Fruit fly (Drosophila melanogaster): Measurements from ENCODE around the gene CG33310.

DNA sequence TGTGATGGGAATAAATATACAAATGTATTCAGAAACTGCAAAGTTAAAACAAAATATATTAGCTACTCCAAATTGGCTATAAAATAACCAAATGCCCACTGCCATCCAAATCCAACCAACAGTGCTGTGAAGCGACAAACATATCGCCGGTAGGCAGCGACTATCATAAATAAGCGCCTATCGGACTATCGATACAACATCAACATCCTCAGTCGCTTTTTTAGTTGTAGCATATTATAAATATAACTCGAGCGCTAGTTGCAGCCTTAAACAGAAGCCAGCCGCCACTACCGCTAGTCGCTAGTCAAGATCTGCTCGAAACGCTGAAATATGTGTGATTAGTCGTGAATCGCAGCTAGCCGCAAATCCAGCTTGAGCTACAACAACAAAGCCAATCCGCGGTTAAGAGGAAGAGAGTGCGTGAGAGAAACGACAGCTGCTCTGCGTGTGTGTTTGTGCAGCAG lies 12.7 kb downstream of the CG33310 start:
- TF ChIP-seq Eip75B (GFP tag; optimal IDR thresholded peaks at IDR 0.05) (no peak), fkh (GFP tag; optimal IDR thresholded peaks at IDR 0.05) (no peak)

Data from whole organism, prepupa.